Fruit fly (Drosophila melanogaster): ENCODE data around the gene Gas41.

Gas41 gene

DNA sequence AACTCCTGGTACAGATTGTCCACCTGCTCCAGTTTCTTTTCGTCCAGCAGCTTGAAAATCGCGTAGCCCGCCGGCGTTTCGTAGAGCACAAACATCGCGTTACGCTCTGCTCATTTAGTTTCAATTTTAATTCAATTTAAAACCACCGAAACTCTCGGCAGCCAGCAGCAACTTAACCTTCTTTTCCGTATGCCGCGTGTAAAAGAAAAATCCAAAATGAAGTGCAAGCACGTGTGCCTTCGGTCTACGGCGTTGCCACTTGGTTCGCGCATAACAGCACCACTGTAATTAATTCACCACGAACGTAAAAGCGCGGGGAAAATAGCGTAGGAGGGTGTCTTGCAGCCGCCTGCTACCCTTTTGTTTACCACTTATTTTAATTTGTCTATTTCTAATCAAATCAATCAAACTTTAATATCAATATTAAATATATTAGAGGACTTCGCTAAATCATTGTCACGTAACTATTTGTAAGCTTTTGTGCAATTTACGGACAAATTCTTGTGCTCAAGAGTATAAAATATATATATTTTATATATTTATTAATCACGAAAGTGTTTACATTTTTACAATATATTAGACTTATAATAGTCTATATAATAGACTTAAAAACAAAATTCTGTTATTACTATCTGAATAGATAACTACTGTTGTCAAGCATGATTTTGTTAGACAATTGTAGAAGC is 31.3 kb downstream of the Gas41 start, which contains the start of gene nop5 (continued):
- TF ChIP-seq Vsx1 (GFP tag; optimal IDR thresholded peaks at IDR 0.05) (no peak), ash1 (GFP tag; optimal IDR thresholded peaks at IDR 0.05) (no peak), slou (GFP tag; optimal IDR thresholded peaks at IDR 0.05) (no peak), D (optimal IDR thresholded peaks at IDR 0.05) (no peak), D (GFP tag; optimal IDR thresholded peaks at IDR 0.05) (peak; percentile 69), CG14014 (GFP tag; IDR thresholded peaks at IDR 0.05) (no peak), tll (GFP tag; optimal IDR thresholded peaks at IDR 0.05) (no peak), CG8290 (GFP tag; optimal IDR thresholded peaks at IDR 0.05) (peak; percentile 19), CG8290 (tag; optimal IDR thresholded peaks at IDR 0.05) (no peak), Nf-YA (GFP tag; IDR thresholded peaks at IDR 0.05) (no peak), Hr51 (GFP tag; optimal IDR thresholded peaks at IDR 0.05) (no peak), Sox102F (GFP tag; optimal IDR thresholded peaks at IDR 0.05) (no peak), Dbx (GFP tag; IDR thresholded peaks at IDR 0.05) (no peak), CG31388 (GFP tag; optimal IDR thresholded peaks at IDR 0.05) (no peak), Side (GFP tag; optimal IDR thresholded peaks at IDR 0.05) (no peak), chn (GFP tag; optimal IDR thresholded peaks at IDR 0.05) (no peak), chif (GFP tag; optimal IDR thresholded peaks at IDR 0.05) (no peak), CG6654 (GFP tag; optimal IDR thresholded peaks at IDR 0.05) (peak; percentile 33), pho (GFP tag; optimal IDR thresholded peaks at IDR 0.05) (no peak), Atf6 (GFP tag; IDR thresholded peaks at IDR 0.05) (no peak), Tbp (GFP tag; optimal IDR thresholded peaks at IDR 0.05) (no peak), CG5245 (GFP tag; optimal IDR thresholded peaks at IDR 0.05) (peak; percentile 5), NFAT (GFP tag; IDR thresholded peaks at IDR 0.05) (0 out of 2 replicates have a peak, but pooled peaks have one; percentile 30), hbn (GFP tag; IDR thresholded peaks at IDR 0.05; ENCODE audit: partially characterized antibody) (no peak), CG13894 (tag; optimal IDR thresholded peaks at IDR 0.05) (no peak), CG8359 (GFP tag; optimal IDR thresholded peaks at IDR 0.05; ENCODE audit: borderline replicate concordance) (peak; percentile 20), Myb (GFP tag; optimal IDR thresholded peaks at IDR 0.05) (no peak), Oli (tag; optimal IDR thresholded peaks at IDR 0.05) (no peak), ERR (GFP tag; optimal IDR thresholded peaks at IDR 0.05) (no peak), CG11247 (GFP tag; IDR thresholded peaks at IDR 0.05) (no peak), gcm (GFP tag; optimal IDR thresholded peaks at IDR 0.05) (no peak), pzg (GFP tag; optimal IDR thresholded peaks at IDR 0.05) (peak; percentile 47), cad (GFP tag; optimal IDR thresholded peaks at IDR 0.05) (no peak), Bteb2 (GFP tag; optimal IDR thresholded peaks at IDR 0.05) (no peak), Ravus (GFP tag; IDR thresholded peaks at IDR 0.05) (no peak), twi (tag; optimal IDR thresholded peaks at IDR 0.05) (peak; percentile 24), CG3995 (GFP tag; optimal IDR thresholded peaks at IDR 0.05) (no peak), Nf-YB (GFP tag; optimal IDR thresholded peaks at IDR 0.05) (peak; percentile 63), ap (GFP tag; IDR thresholded peaks at IDR 0.05) (no peak), CG1024 (GFP tag; IDR thresholded peaks at IDR 0.05) (no peak), pb (GFP tag; optimal IDR thresholded peaks at IDR 0.05) (no peak), CG4360 (GFP tag; IDR thresholded peaks at IDR 0.05) (no peak), Ssrp (tag; optimal IDR thresholded peaks at IDR 0.05) (peak; percentile 67), CG5180 (GFP tag; optimal IDR thresholded peaks at IDR 0.05) (no peak), CG17361 (GFP tag; IDR thresholded peaks at IDR 0.05) (peak; percentile 92), CG6689 (GFP tag; IDR thresholded peaks at IDR 0.05) (peak; percentile 47), cwo (GFP tag; optimal IDR thresholded peaks at IDR 0.05) (peak; percentile 88), CG1832 (GFP tag; optimal IDR thresholded peaks at IDR 0.05) (no peak), trh (GFP tag; optimal IDR thresholded peaks at IDR 0.05) (no peak), bcd (GFP tag; optimal IDR thresholded peaks at IDR 0.05) (peak; percentile 26), psq (GFP tag; optimal IDR thresholded peaks at IDR 0.05) (peak; percentile 20)

All from whole organism, embryonic.